Fruit fly (Drosophila melanogaster) whole organism, embryonic: ENCODE results near the gene CG3301.

Experiments used
- BtbVII ChIP-seq: fragments of 200-800 bp; sonication (Bioruptor generic); optimal IDR thresholded peaks from 3 replicates; lab custom pipeline; 2017; ENCODE audit warnings: missing biosample characterization, mild to moderate bottlenecking, missing genetic modification characterization
- C15 ChIP-seq: fragments of 200-800 bp; sonication (Bioruptor generic); IDR thresholded peaks from 3 replicates; pipeline ENCODE4 v1.3.6; 2022; ENCODE audit warnings: missing biosample characterization, missing genetic modification characterization
- CG10209 ChIP-seq: fragments of 200-800 bp; sonication (Bioruptor generic); optimal IDR thresholded peaks from 3 replicates; lab custom pipeline; 2017; ENCODE audit warnings: missing biosample characterization, mild to moderate bottlenecking, missing genetic modification characterization, missing genetic modification reagents
- CG12155 ChIP-seq: fragments of 200-800 bp; sonication (Bioruptor generic); optimal IDR thresholded peaks from 3 replicates; lab custom pipeline; 2016; ENCODE audit warnings: missing biosample characterization, missing genetic modification characterization
- CG12391 ChIP-seq: fragments of 200-800 bp; sonication (Bioruptor generic); optimal IDR thresholded peaks from 3 replicates; lab custom pipeline; 2018; ENCODE audit warnings: missing biosample characterization, mild to moderate bottlenecking, missing genetic modification characterization, moderate library complexity
- CG12659 ChIP-seq: fragments of 200-800 bp; sonication (Bioruptor generic); optimal IDR thresholded peaks from 3 replicates; lab custom pipeline; 2017; ENCODE audit warnings: mild to moderate bottlenecking, missing biosample characterization, missing genetic modification reagents, missing genetic modification characterization
- CG12744 ChIP-seq: fragments of 200-800 bp; sonication (Bioruptor generic); optimal IDR thresholded peaks from 2 replicates; lab custom pipeline; 2016; ENCODE audit warnings: missing biosample characterization, missing genetic modification characterization
- CG13287 ChIP-seq: fragments of 200-800 bp; sonication (Bioruptor generic); IDR thresholded peaks from 2 replicates; pipeline ENCODE4 v1.3.6; 2022; ENCODE audit warnings: missing biosample characterization, missing genetic modification characterization; ENCODE audit not compliant: partially characterized antibody
- CG1602 ChIP-seq: fragments of 200-800 bp; sonication (Bioruptor generic); optimal IDR thresholded peaks from 3 replicates; lab custom pipeline; 2016; ENCODE audit warnings: missing biosample characterization, missing genetic modification characterization
- CG17328 ChIP-seq: fragments of 200-800 bp; sonication (Bioruptor generic); IDR thresholded peaks from 2 replicates; pipeline ENCODE4 v1.3.6; 2022; ENCODE audit warnings: missing biosample characterization, missing genetic modification characterization
- CG17359 ChIP-seq: fragments of 200-800 bp; sonication (Bioruptor generic); optimal IDR thresholded peaks from 3 replicates; lab custom pipeline; 2018; ENCODE audit warnings: missing biosample characterization, mild to moderate bottlenecking, missing genetic modification characterization, moderate library complexity
- CG17568 ChIP-seq: fragments of 200-800 bp; sonication (Bioruptor generic); optimal IDR thresholded peaks from 2 replicates; lab custom pipeline; 2018; ENCODE audit warnings: missing biosample characterization, mild to moderate bottlenecking, missing genetic modification characterization, moderate library complexity
- CG1792 ChIP-seq: fragments of 200-800 bp; sonication (Bioruptor generic); optimal IDR thresholded peaks from 2 replicates; lab custom pipeline; 2016; ENCODE audit warnings: missing biosample characterization, missing genetic modification characterization
- CG18476 ChIP-seq: fragments of 200-800 bp; sonication (Bioruptor generic); optimal IDR thresholded peaks from 2 replicates; lab custom pipeline; 2016; ENCODE audit warnings: missing biosample characterization, mild to moderate bottlenecking, missing genetic modification characterization
- CG2120 ChIP-seq: fragments of 200-800 bp; sonication (Bioruptor generic); optimal IDR thresholded peaks from 3 replicates; lab custom pipeline; 2016; ENCODE audit warnings: missing biosample characterization, missing genetic modification characterization
- CG2202 ChIP-seq: fragments of 200-800 bp; sonication (Bioruptor generic); optimal IDR thresholded peaks from 2 replicates; lab custom pipeline; 2018; ENCODE audit warnings: missing biosample characterization, mild to moderate bottlenecking, missing genetic modification characterization
- CG3163 ChIP-seq: fragments of 200-800 bp; sonication (Bioruptor generic); optimal IDR thresholded peaks from 3 replicates; lab custom pipeline; 2016; ENCODE audit warnings: missing biosample characterization, missing genetic modification characterization
- CG3838 ChIP-seq: fragments of 200-800 bp; sonication (Bioruptor generic); optimal IDR thresholded peaks from 3 replicates; lab custom pipeline; 2016; ENCODE audit warnings: missing biosample characterization, missing genetic modification characterization
- CG3995 ChIP-seq: fragments of 200-800 bp; sonication (Bioruptor generic); optimal IDR thresholded peaks from 3 replicates; lab custom pipeline; 2016; ENCODE audit warnings: missing biosample characterization, missing genetic modification characterization
- CG4730 ChIP-seq: fragments of 200-800 bp; sonication (Bioruptor generic); IDR thresholded peaks from 2 replicates; pipeline ENCODE4 v1.3.6; 2022; ENCODE audit warnings: missing biosample characterization, missing genetic modification characterization
- CG6654 ChIP-seq: fragments of 200-800 bp; sonication (Bioruptor generic); optimal IDR thresholded peaks from 2 replicates; lab custom pipeline; 2017; ENCODE audit warnings: missing biosample characterization, mild to moderate bottlenecking, missing genetic modification characterization
- CG8281 ChIP-seq: fragments of 200-800 bp; sonication (Bioruptor generic); optimal IDR thresholded peaks from 2 replicates; lab custom pipeline; 2018; ENCODE audit warnings: missing biosample characterization, mild to moderate bottlenecking, missing genetic modification characterization, moderate library complexity
- CG9437 ChIP-seq: fragments of 200-800 bp; sonication (Bioruptor generic); optimal IDR thresholded peaks from 2 replicates; lab custom pipeline; 2018; ENCODE audit warnings: missing biosample characterization, mild to moderate bottlenecking, missing genetic modification characterization
- CG9797 ChIP-seq: fragments of 200-800 bp; sonication (Bioruptor generic); optimal IDR thresholded peaks from 3 replicates; lab custom pipeline; 2018; ENCODE audit warnings: missing biosample characterization, mild to moderate bottlenecking, missing genetic modification characterization
- Camta ChIP-seq: fragments of 200-800 bp; sonication (Bioruptor generic); optimal IDR thresholded peaks from 2 replicates; lab custom pipeline; 2016; ENCODE audit warnings: missing biosample characterization, missing genetic modification characterization
- D ChIP-seq, 2 experiments: fragments of 200-800 bp in 1 of 2; fragments of >200 bp in 1 of 2; sonication (Bioruptor generic) in 1 of 2; optimal IDR thresholded peaks; 2 replicates in 1 of 2; 3 replicates in 1 of 2; lab custom pipeline; 2017; ENCODE audit warnings: mild to moderate bottlenecking in 1 of 2, missing biosample characterization in 1 of 2, missing genetic modification characterization in 1 of 2, missing genetic modification reagents in 1 of 2
- Ets97D ChIP-seq: fragments of 200-800 bp; sonication (Bioruptor generic); optimal IDR thresholded peaks from 3 replicates; lab custom pipeline; 2016; ENCODE audit warnings: missing biosample characterization, missing genetic modification characterization
- H15 ChIP-seq: fragments of 200-800 bp; sonication (Bioruptor generic); IDR thresholded peaks from 3 replicates; pipeline ENCODE4 v1.3.6; 2022; ENCODE audit warnings: missing biosample characterization, missing genetic modification characterization
- Med ChIP-seq: fragments of 200-800 bp; sonication (Bioruptor generic); peaks from one replicate; lab custom pipeline; 2016; ENCODE audit warnings: missing biosample characterization, missing genetic modification characterization, mild to moderate bottlenecking, inconsistent platforms, moderate library complexity
- Nf-YA ChIP-seq: fragments of 200-800 bp; sonication (Bioruptor generic); IDR thresholded peaks from 2 replicates; pipeline ENCODE4 v1.3.6; 2022; ENCODE audit warnings: missing biosample characterization, missing genetic modification characterization
- Nf-YC ChIP-seq: fragments of 200-800 bp; optimal IDR thresholded peaks from 3 replicates; lab custom pipeline; 2019; ENCODE audit warnings: missing biosample characterization, mild to moderate bottlenecking, missing genetic modification characterization, moderate library complexity
- Rfx ChIP-seq: fragments of 200-800 bp; sonication (Bioruptor generic); IDR thresholded peaks from 2 replicates; pipeline ENCODE4 v1.3.6; 2022; ENCODE audit warnings: missing biosample characterization, missing genetic modification characterization
- Sox100B ChIP-seq: fragments of 200-800 bp; sonication (Bioruptor generic); optimal IDR thresholded peaks from 3 replicates; lab custom pipeline; 2018; ENCODE audit warnings: missing biosample characterization, mild to moderate bottlenecking, missing genetic modification characterization
- Xbp1 ChIP-seq: fragments of 200-800 bp; sonication (Bioruptor generic); optimal IDR thresholded peaks from 3 replicates; lab custom pipeline; 2016; ENCODE audit warnings: missing biosample characterization, mild to moderate bottlenecking, missing genetic modification characterization
- az2 ChIP-seq: fragments of 200-800 bp; sonication (Bioruptor generic); optimal IDR thresholded peaks from 3 replicates; lab custom pipeline; 2016; ENCODE audit warnings: missing biosample characterization, missing genetic modification characterization
- danr ChIP-seq: fragments of 200-800 bp; sonication (Bioruptor generic); IDR thresholded peaks from 2 replicates; pipeline ENCODE4 v1.3.6; 2022; ENCODE audit warnings: missing biosample characterization, missing genetic modification characterization
- dmrt11E ChIP-seq: fragments of 200-800 bp; sonication (Bioruptor generic); optimal IDR thresholded peaks from 3 replicates; lab custom pipeline; 2018; ENCODE audit warnings: missing biosample characterization, mild to moderate bottlenecking, missing genetic modification characterization, moderate library complexity
- en ChIP-seq: fragments of 200-800 bp; sonication (Bioruptor generic); optimal IDR thresholded peaks from 2 replicates; lab custom pipeline; 2016; ENCODE audit warnings: missing biosample characterization, missing genetic modification characterization
- gem ChIP-seq: fragments of 200-800 bp; sonication (Bioruptor generic); optimal IDR thresholded peaks from 2 replicates; lab custom pipeline; 2019; ENCODE audit warnings: missing biosample characterization, mild to moderate bottlenecking, missing genetic modification characterization, moderate library complexity
- gfzf ChIP-seq: fragments of 200-800 bp; sonication (Bioruptor generic); optimal IDR thresholded peaks from 2 replicates; lab custom pipeline; 2016; ENCODE audit warnings: missing biosample characterization, mild to moderate bottlenecking, missing genetic modification characterization, moderate library complexity
- hkb ChIP-seq, 2 experiments: fragments of 200-800 bp in 1 of 2; fragments of >200 bp in 1 of 2; sonication (Bioruptor generic) in 1 of 2; IDR thresholded peaks in 1 of 2; optimal IDR thresholded peaks in 1 of 2; 2 replicates each; pipeline versions ENCODE4 v1.3.6 to Lab custom; 2017 to 2022; ENCODE audit warnings: missing biosample characterization in 1 of 2, missing genetic modification characterization in 1 of 2
- jigr1 ChIP-seq: fragments of 200-800 bp; sonication (Bioruptor generic); IDR thresholded peaks from 3 replicates; pipeline ENCODE4 v1.3.6; 2022; ENCODE audit warnings: missing biosample characterization, missing genetic modification characterization
- lilli ChIP-seq: fragments of 200-800 bp; sonication (Bioruptor generic); optimal IDR thresholded peaks from 3 replicates; lab custom pipeline; 2016; ENCODE audit warnings: missing biosample characterization, missing genetic modification characterization
- lmd ChIP-seq: fragments of 200-800 bp; sonication (Bioruptor generic); IDR thresholded peaks from 2 replicates; pipeline ENCODE4 v1.3.6; 2022; ENCODE audit warnings: missing biosample characterization, missing genetic modification characterization
- onecut ChIP-seq: fragments of 200-800 bp; sonication (Bioruptor generic); IDR thresholded peaks from 2 replicates; pipeline ENCODE4 v1.3.6; 2022; ENCODE audit warnings: missing biosample characterization, missing genetic modification characterization
- psq ChIP-seq: fragments of 200-800 bp; sonication (Bioruptor generic); optimal IDR thresholded peaks from 2 replicates; lab custom pipeline; 2017; ENCODE audit warnings: missing biosample characterization, missing genetic modification characterization
- ranshi ChIP-seq: fragments of 200-800 bp; sonication (Bioruptor generic); IDR thresholded peaks from 2 replicates; pipeline ENCODE4 v1.3.6; 2022; ENCODE audit warnings: missing biosample characterization, missing genetic modification characterization
- shn ChIP-seq: fragments of 200-800 bp; sonication (Bioruptor generic); optimal IDR thresholded peaks from 3 replicates; lab custom pipeline; 2016; ENCODE audit warnings: missing biosample characterization, missing genetic modification characterization
- so ChIP-seq: fragments of 200-800 bp; sonication (Bioruptor generic); IDR thresholded peaks from 3 replicates; pipeline ENCODE4 v1.3.6; 2022; ENCODE audit warnings: missing biosample characterization, missing genetic modification characterization
- sug ChIP-seq: fragments of 200-800 bp; optimal IDR thresholded peaks from 2 replicates; lab custom pipeline; 2019; ENCODE audit warnings: missing biosample characterization, mild to moderate bottlenecking, missing genetic modification characterization, moderate library complexity
- vvl ChIP-seq: fragments of 200-800 bp; sonication (Bioruptor generic); IDR thresholded peaks from 2 replicates; pipeline ENCODE4 v1.3.6; 2022; ENCODE audit warnings: missing biosample characterization, missing genetic modification characterization

CG3301 gene

dm6 chr3R:21271208-21271607 lies 4.8 kb downstream of the CG3301 start (continued):
- TF ChIP-seq Nf-YC (tag; lab: Kevin White, UChicago) (peak; percentile 5), D (optimal IDR thresholded peaks at IDR 0.05; lab: Kevin White, UChicago) (no peak), D (GFP tag; optimal IDR thresholded peaks at IDR 0.05; lab: Kevin White, UChicago) (peak; percentile 11), CG10209 (GFP tag; lab: Kevin White, UChicago) (peak; percentile 18), lilli (GFP tag; lab: Kevin White, UChicago) (no peak), sug (tag; lab: Kevin White, UChicago) (no peak), CG13287 (GFP tag; lab: Robert Waterston, UW) (no peak), CG1792 (GFP tag; lab: Kevin White, UChicago) (no peak), CG3995 (GFP tag; lab: Kevin White, UChicago) (no peak), CG4730 (GFP tag; lab: Robert Waterston, UW) (no peak), CG9437 (no peak), CG2120 (GFP tag; lab: Kevin White, UChicago) (no peak), en (GFP tag; lab: Kevin White, UChicago) (no peak), az2 (GFP tag; lab: Kevin White, UChicago) (no peak), hkb (optimal IDR thresholded peaks at IDR 0.05; lab: Kevin White, UChicago) (no peak), hkb (GFP tag; IDR thresholded peaks at IDR 0.05; lab: Robert Waterston, UW) (peak; percentile 47; the same call in 1 of the 2 replicates), vvl (GFP tag; lab: Robert Waterston, UW) (peak; percentile 25; the same call in 1 of the 2 replicates), lmd (GFP tag; lab: Robert Waterston, UW) (no peak), BtbVII (GFP tag; lab: Kevin White, UChicago) (peak; percentile 19), CG8281 (tag; lab: Kevin White, UChicago) (peak; percentile 32), CG12155 (no peak), C15 (no peak), Camta (GFP tag; lab: Kevin White, UChicago) (no peak), CG12744 (GFP tag; lab: Kevin White, UChicago) (no peak), CG17328 (GFP tag; lab: Robert Waterston, UW) (no peak), CG3163 (GFP tag; lab: Kevin White, UChicago) (no peak), gfzf (GFP tag; lab: Kevin White, UChicago) (no peak), psq (GFP tag; lab: Kevin White, UChicago) (no peak), Rfx (GFP tag; lab: Robert Waterston, UW) (no peak), CG3838 (GFP tag; lab: Kevin White, UChicago) (peak; percentile 26), CG6654 (GFP tag; lab: Kevin White, UChicago) (no peak), CG2202 (no peak), Nf-YA (GFP tag; lab: Robert Waterston, UW) (no peak), ranshi (GFP tag; lab: Robert Waterston, UW) (0 out of 2 replicates have a peak, but pooled peaks have one; percentile 17), so (GFP tag; lab: Robert Waterston, UW) (0 out of 3 replicates have a peak, but pooled peaks have one; percentile 17), gem (tag; lab: Kevin White, UChicago) (peak; percentile 35), shn (GFP tag; lab: Kevin White, UChicago) (no peak), CG9797 (no peak), onecut (no peak), CG12391 (tag; lab: Kevin White, UChicago) (no peak), Ets97D (GFP tag; lab: Kevin White, UChicago) (no peak), CG1602 (GFP tag; lab: Kevin White, UChicago) (no peak), danr (GFP tag; lab: Robert Waterston, UW) (no peak), CG12659 (GFP tag; lab: Kevin White, UChicago) (no peak), CG17568 (GFP tag; lab: Kevin White, UChicago) (peak; percentile 66), CG18476 (GFP tag; lab: Kevin White, UChicago) (peak; percentile 1), Sox100B (GFP tag; lab: Kevin White, UChicago) (peak; percentile 16), H15 (GFP tag; lab: Robert Waterston, UW) (no peak), jigr1 (GFP tag; lab: Robert Waterston, UW) (no peak), CG17359 (tag; lab: Kevin White, UChicago) (peak; percentile 41), dmrt11E (no peak), Med (GFP tag; lab: Kevin White, UChicago) (peak; percentile 22), Xbp1 (no peak)
